1 fruit fly cellular context compared by ENCODE assay signal in the genomic region with DNA sequence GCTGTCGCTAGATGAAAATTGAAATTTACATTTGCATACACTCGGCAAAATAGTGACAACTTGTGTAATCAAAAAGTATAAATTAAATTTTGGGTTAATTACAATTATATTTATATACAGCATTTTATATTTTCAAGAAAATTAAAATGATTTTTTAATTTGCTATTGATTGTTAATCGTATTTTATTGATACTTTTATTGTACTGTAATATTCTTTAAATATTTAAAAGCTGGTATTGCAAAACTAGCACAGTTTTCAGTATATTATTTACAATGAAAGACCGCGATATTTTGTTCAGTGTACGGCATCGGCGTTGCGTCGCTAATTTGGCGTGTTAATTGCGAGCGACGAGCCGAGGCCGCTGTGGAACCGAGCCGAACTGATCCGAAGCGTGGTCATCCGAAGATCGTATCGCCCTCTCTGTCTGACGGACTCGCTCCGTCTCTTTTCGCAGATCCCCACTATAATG.
TF ChIP-seq lines count a peak whose summit lies in the region.

No protein-coding gene starts in this region.

TF ChIP-seq in whole organism, embryonic, 481 proteins besides CTCF, POLR2A, EP300 and RAD21 (continued from another document):
- TF ChIP-seq CG5245 (GFP tag; optimal IDR thresholded peaks at IDR 0.05; lab: Kevin White, UChicago) (peak; percentile 87), inv (GFP tag; IDR thresholded peaks at IDR 0.05; lab: Robert Waterston, UW; ENCODE audit: partially characterized antibody) (no peak), CG4282 (GFP tag; optimal IDR thresholded peaks at IDR 0.05; lab: Kevin White, UChicago) (peak; percentile 32), pros (GFP tag; optimal IDR thresholded peaks at IDR 0.05; lab: Kevin White, UChicago) (no peak), CG18011 (GFP tag; optimal IDR thresholded peaks at IDR 0.05; lab: Kevin White, UChicago) (peak; percentile 85), gt (GFP tag; IDR thresholded peaks at IDR 0.05; lab: Robert Waterston, UW) (peak; percentile 32; the same call in 1 of the 2 replicates)
